Worm (Caenorhabditis elegans): ENCODE results near the gene str-64.

DNA sequence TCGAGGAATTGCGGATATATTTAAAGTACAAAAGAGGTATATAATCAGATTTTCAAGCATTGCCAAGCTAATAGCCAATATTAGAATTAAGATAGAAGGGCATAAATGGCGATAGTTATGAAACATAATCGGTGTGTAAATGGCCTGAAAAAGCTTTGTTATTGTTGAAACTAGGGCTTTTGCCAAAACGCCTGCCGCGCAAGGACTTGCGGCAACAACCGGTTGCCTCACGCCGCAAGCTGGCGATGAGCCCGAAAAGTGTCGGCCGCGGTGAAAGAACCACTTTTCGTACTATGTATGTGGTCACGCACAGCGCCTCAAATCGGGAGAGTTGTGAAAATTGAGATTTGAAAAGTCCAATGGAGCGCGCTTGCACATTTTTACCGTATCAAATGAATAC is 16.4 kb downstream of the str-64 start:
- no peak for TF ChIP-seq cog-1 (tag; optimal IDR thresholded peaks at IDR 0.05)
- TF ChIP-seq ztf-29 (GFP tag; IDR thresholded peaks at IDR 0.05) = no peak
- no peak for TF ChIP-seq flt-1 (GFP tag; IDR thresholded peaks at IDR 0.05)
- TF ChIP-seq ztf-23 (GFP tag; IDR thresholded peaks at IDR 0.05) = no peak
- no peak for TF ChIP-seq ref-1 (GFP tag; conservative IDR thresholded peaks at IDR 0.05)
- no peak for TF ChIP-seq med-1 (GFP tag; optimal IDR thresholded peaks at IDR 0.05; ENCODE audit: insufficient read depth)
- no peak for TF ChIP-seq klf-2 (GFP tag; conservative IDR thresholded peaks at IDR 0.05)
